Worm (Caenorhabditis elegans): ENCODE data around the gene nhr-227.

- TF ChIP-seq sptf-1 (tag; optimal IDR thresholded peaks at IDR 0.05): no peak
- no peak for TF ChIP-seq hlh-1 (tag; optimal IDR thresholded peaks at IDR 0.05)
- no peak for TF ChIP-seq nhr-28 (tag; optimal IDR thresholded peaks at IDR 0.05)
- no peak for TF ChIP-seq ceh-39 (tag; optimal IDR thresholded peaks at IDR 0.05)
- TF ChIP-seq elt-3 (tag; optimal IDR thresholded peaks at IDR 0.05): no peak
- no peak for TF ChIP-seq mab-5 (tag; optimal IDR thresholded peaks at IDR 0.05)
- no peak for TF ChIP-seq unc-62 (GFP tag; optimal IDR thresholded peaks at IDR 0.05)
- no peak for TF ChIP-seq M03D4.4 (tag; optimal IDR thresholded peaks at IDR 0.05)
- no peak for TF ChIP-seq pha-4 (tag; optimal IDR thresholded peaks at IDR 0.05)
- no peak for TF ChIP-seq ztf-11 (tag; optimal IDR thresholded peaks at IDR 0.05)
- no peak for TF ChIP-seq ces-1 (GFP tag; optimal IDR thresholded peaks at IDR 0.05)
These were observed 20.3 kb upstream of the nhr-227 start for ce11 chrV:2264925-2265324.
